Fruit fly (Drosophila melanogaster) whole organism, prepupa: ENCODE measurements around the gene Scp2.
A peak's percentile ranks its signal among the peaks of the same experiment; 100 is the strongest.

Experiments
- Blimp-1 ChIP-seq: fragments of 200-800 bp; sonication (Bioruptor generic); optimal IDR thresholded peaks from 3 replicates; lab custom pipeline; 2017; ENCODE audit warnings: missing biosample characterization, missing genetic modification characterization, mild to moderate bottlenecking, moderate library complexity, missing genetic modification reagents
- CG10631 ChIP-seq: fragments of 200-800 bp; sonication (Bioruptor generic); optimal IDR thresholded peaks from 2 replicates; lab custom pipeline; 2016; ENCODE audit warnings: missing biosample characterization, missing genetic modification characterization
- CG10669 ChIP-seq: fragments of 200-800 bp; sonication (Bioruptor generic); optimal IDR thresholded peaks from 3 replicates; lab custom pipeline; 2018; ENCODE audit warnings: missing biosample characterization, mild to moderate bottlenecking, missing genetic modification characterization, moderate library complexity
- CG11762 ChIP-seq: fragments of 200-800 bp; sonication (Bioruptor generic); optimal IDR thresholded peaks from 3 replicates; lab custom pipeline; 2016; ENCODE audit warnings: missing biosample characterization, missing genetic modification characterization; ENCODE audit not compliant: insufficient read depth
- CG11902 ChIP-seq: fragments of 200-800 bp; sonication (Bioruptor generic); optimal IDR thresholded peaks from 3 replicates; lab custom pipeline; 2016; ENCODE audit warnings: missing biosample characterization, missing genetic modification characterization
- CG15336 ChIP-seq: fragments of 200-800 bp; sonication (Bioruptor generic); IDR thresholded peaks from 2 replicates; pipeline ENCODE4 v1.3.6; 2022; ENCODE audit warnings: missing biosample characterization, missing genetic modification characterization
- CG3032 ChIP-seq: fragments of 200-800 bp; optimal IDR thresholded peaks from 2 replicates; lab custom pipeline; 2019; ENCODE audit warnings: missing biosample characterization, mild to moderate bottlenecking, missing genetic modification characterization, moderate library complexity
- CG34406 ChIP-seq: fragments of 200-800 bp; sonication (Bioruptor generic); optimal IDR thresholded peaks from 3 replicates; lab custom pipeline; 2016; ENCODE audit warnings: missing biosample characterization, missing genetic modification characterization
- CG3919 ChIP-seq: fragments of 200-800 bp; sonication (Bioruptor generic); optimal IDR thresholded peaks from 3 replicates; lab custom pipeline; 2016; ENCODE audit warnings: missing biosample characterization, missing genetic modification characterization
- CG4318 ChIP-seq: fragments of 200-800 bp; sonication (Bioruptor generic); optimal IDR thresholded peaks from 3 replicates; lab custom pipeline; 2017; ENCODE audit warnings: missing biosample characterization, mild to moderate bottlenecking, missing genetic modification characterization
- CG6276 ChIP-seq: fragments of 200-800 bp; sonication (Bioruptor generic); optimal IDR thresholded peaks from 2 replicates; lab custom pipeline; 2017; ENCODE audit warnings: missing biosample characterization, mild to moderate bottlenecking, missing genetic modification characterization
- CG6792 ChIP-seq: fragments of 200-800 bp; sonication (Bioruptor generic); optimal IDR thresholded peaks from 3 replicates; lab custom pipeline; 2016; ENCODE audit warnings: missing biosample characterization, missing genetic modification characterization
- CG6808 ChIP-seq: fragments of 200-800 bp; sonication (Bioruptor generic); optimal IDR thresholded peaks from 3 replicates; lab custom pipeline; 2017; ENCODE audit warnings: missing biosample characterization, missing genetic modification characterization, mild to moderate bottlenecking, moderate library complexity, missing genetic modification reagents
- CG6854 ChIP-seq: fragments of 200-800 bp; sonication (Bioruptor generic); optimal IDR thresholded peaks from 2 replicates; lab custom pipeline; 2017; ENCODE audit warnings: missing biosample characterization, mild to moderate bottlenecking, missing genetic modification characterization
- CG8119 ChIP-seq: fragments of 200-800 bp; sonication (Bioruptor generic); IDR thresholded peaks from 3 replicates; pipeline ENCODE4 v1.3.6; 2022; ENCODE audit warnings: missing biosample characterization, missing genetic modification characterization
- CG8319 ChIP-seq: fragments of 200-800 bp; sonication (Bioruptor generic); optimal IDR thresholded peaks from 3 replicates; lab custom pipeline; 2016; ENCODE audit warnings: missing biosample characterization, missing genetic modification characterization
- CG8632 ChIP-seq: fragments of 200-800 bp; sonication (Bioruptor generic); optimal IDR thresholded peaks from 3 replicates; lab custom pipeline; 2016; ENCODE audit warnings: missing biosample characterization, missing genetic modification characterization
- Eip75B ChIP-seq: fragments of 200-800 bp; sonication (Bioruptor generic); optimal IDR thresholded peaks from 3 replicates; lab custom pipeline; 2016; ENCODE audit warnings: missing biosample characterization, missing genetic modification characterization
- Eip78C ChIP-seq: fragments of 200-800 bp; sonication (Bioruptor generic); peaks from one replicate; lab custom pipeline; 2016; ENCODE audit warnings: missing biosample characterization, missing genetic modification characterization
- Ets21C ChIP-seq: fragments of 200-800 bp; sonication (Bioruptor generic); optimal IDR thresholded peaks from 3 replicates; lab custom pipeline; 2016; ENCODE audit warnings: missing biosample characterization, missing genetic modification characterization
- Hr38 ChIP-seq: sonication (Bioruptor generic); optimal IDR thresholded peaks from 2 replicates; lab custom pipeline; 2016; ENCODE audit warnings: missing biosample characterization, missing genetic modification characterization
- Hr39 ChIP-seq: fragments of 200-800 bp; sonication (Bioruptor generic); optimal IDR thresholded peaks from 2 replicates; lab custom pipeline; 2016; ENCODE audit warnings: missing biosample characterization, missing genetic modification characterization
- Hr4 ChIP-seq: fragments of 200-800 bp; sonication (Bioruptor generic); optimal IDR thresholded peaks from 3 replicates; lab custom pipeline; 2016; ENCODE audit warnings: missing biosample characterization, missing genetic modification characterization
- Met ChIP-seq: fragments of 200-800 bp; sonication (Bioruptor generic); optimal IDR thresholded peaks from 3 replicates; lab custom pipeline; 2016; ENCODE audit warnings: missing biosample characterization, missing genetic modification characterization
- OdsH ChIP-seq: fragments of 200-800 bp; sonication (Bioruptor generic); optimal IDR thresholded peaks from 3 replicates; lab custom pipeline; 2016; ENCODE audit warnings: missing biosample characterization, missing genetic modification characterization
- Sox102F ChIP-seq: fragments of 200-800 bp; sonication (Bioruptor generic); optimal IDR thresholded peaks from 2 replicates; lab custom pipeline; 2016; ENCODE audit warnings: missing biosample characterization, mild to moderate bottlenecking, missing genetic modification characterization
- Sox15 ChIP-seq: fragments of 200-800 bp; sonication (Bioruptor generic); optimal IDR thresholded peaks from 3 replicates; lab custom pipeline; 2016; ENCODE audit warnings: missing biosample characterization, missing genetic modification characterization
- achi ChIP-seq: fragments of 200-800 bp; sonication (Bioruptor generic); optimal IDR thresholded peaks from 3 replicates; lab custom pipeline; 2016; ENCODE audit warnings: missing biosample characterization, missing genetic modification characterization
- acj6 ChIP-seq: fragments of 200-800 bp; sonication (Bioruptor generic); optimal IDR thresholded peaks from 3 replicates; lab custom pipeline; 2016; ENCODE audit warnings: missing biosample characterization, missing genetic modification characterization
- dac ChIP-seq: fragments of 200-800 bp; sonication (Bioruptor generic); optimal IDR thresholded peaks from 2 replicates; lab custom pipeline; 2017; ENCODE audit warnings: missing biosample characterization, mild to moderate bottlenecking, missing genetic modification characterization
- dsx ChIP-seq: fragments of 200-800 bp; optimal IDR thresholded peaks from 3 replicates; lab custom pipeline; 2019; ENCODE audit warnings: missing biosample characterization, mild to moderate bottlenecking, missing genetic modification characterization, moderate library complexity; ENCODE audit not compliant: poor library complexity, severe bottlenecking
- fd59A ChIP-seq: fragments of 200-800 bp; sonication (Bioruptor generic); optimal IDR thresholded peaks from 2 replicates; lab custom pipeline; 2017; ENCODE audit warnings: missing biosample characterization, mild to moderate bottlenecking, missing genetic modification characterization, missing genetic modification reagents
- fkh ChIP-seq: fragments of 200-800 bp; sonication (Bioruptor generic); optimal IDR thresholded peaks from 3 replicates; lab custom pipeline; 2017; ENCODE audit warnings: missing biosample characterization, mild to moderate bottlenecking, missing genetic modification characterization, moderate library complexity
- lz ChIP-seq: fragments of 200-800 bp; sonication (Bioruptor generic); optimal IDR thresholded peaks from 3 replicates; lab custom pipeline; 2016; ENCODE audit warnings: missing biosample characterization, missing genetic modification characterization
- pdm3 ChIP-seq: fragments of 200-800 bp; sonication (Bioruptor generic); optimal IDR thresholded peaks from 3 replicates; lab custom pipeline; 2016; ENCODE audit warnings: missing biosample characterization, missing genetic modification characterization
- salr ChIP-seq, 2 experiments: fragments of 200-800 bp; sonication (Bioruptor generic); optimal IDR thresholded peaks; 3 replicates each; lab custom pipeline; 2016 to 2018; ENCODE audit warnings: missing biosample characterization in 2 of 2, missing genetic modification characterization in 2 of 2, mild to moderate bottlenecking in 1 of 2
- spab ChIP-seq: fragments of 200-800 bp; sonication (Bioruptor generic); optimal IDR thresholded peaks from 2 replicates; lab custom pipeline; 2017; ENCODE audit warnings: missing biosample characterization, mild to moderate bottlenecking, missing genetic modification characterization, missing genetic modification reagents
- svp ChIP-seq: fragments of 200-800 bp; sonication (Bioruptor generic); peaks from one replicate; lab custom pipeline; 2016; ENCODE audit warnings: missing biosample characterization, missing genetic modification characterization
- topi ChIP-seq: fragments of 200-800 bp; sonication (Bioruptor generic); optimal IDR thresholded peaks from 3 replicates; lab custom pipeline; 2016; ENCODE audit warnings: missing biosample characterization, missing genetic modification characterization
- vri ChIP-seq: fragments of 200-800 bp; sonication (Bioruptor generic); optimal IDR thresholded peaks from 3 replicates; lab custom pipeline; 2016; ENCODE audit warnings: missing biosample characterization, mild to moderate bottlenecking, missing genetic modification characterization

The Scp2 gene

DNA sequence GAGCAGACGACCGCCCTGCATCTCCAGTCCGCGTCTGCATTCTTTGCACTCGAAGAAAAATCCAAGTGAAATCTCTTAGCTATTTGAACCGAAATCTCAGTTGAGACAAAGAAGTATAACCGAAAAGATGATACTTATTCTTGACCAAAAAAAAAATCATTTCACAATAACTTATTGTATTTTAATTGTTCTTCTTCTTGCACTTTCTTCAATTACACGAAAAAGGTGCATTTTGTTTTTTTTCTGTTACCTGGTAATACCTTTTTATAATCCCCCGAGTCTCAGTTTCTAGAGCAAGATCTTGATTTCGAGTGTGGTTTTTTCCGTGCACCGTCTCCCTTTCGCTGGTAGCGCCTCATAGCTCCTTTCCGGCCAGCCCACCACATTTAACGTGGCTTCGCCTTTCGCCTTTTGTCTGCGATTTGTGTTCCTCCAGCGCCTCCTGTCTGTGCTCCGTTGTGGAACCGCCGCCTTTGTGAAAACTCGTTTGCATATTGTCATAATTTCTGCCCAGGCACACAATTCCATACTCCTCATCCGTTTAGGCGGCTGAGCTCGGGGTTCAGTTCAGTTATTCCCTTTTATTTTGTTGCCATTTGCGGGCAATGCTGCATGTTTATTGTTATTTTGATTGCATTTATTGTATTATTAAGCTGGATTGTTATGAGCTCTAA is 56.6 kb downstream of the Scp2 start (continued):
- TF ChIP-seq CG10669 (GFP tag; lab: Kevin White, UChicago) (peak; percentile 80), Ets21C (no peak), CG8632 (GFP tag; lab: Kevin White, UChicago) (peak; percentile 59), CG4318 (GFP tag; lab: Kevin White, UChicago) (peak; percentile 28), topi (GFP tag; lab: Kevin White, UChicago) (peak; percentile 60), Met (GFP tag; lab: Kevin White, UChicago) (peak; percentile 72), spab (peak; percentile 75), Hr4 (GFP tag; lab: Kevin White, UChicago) (peak; percentile 59), Blimp-1 (peak; percentile 17), achi (GFP tag; lab: Kevin White, UChicago) (peak; percentile 78), Sox15 (GFP tag; lab: Kevin White, UChicago) (peak; percentile 26), CG8119 (peak; percentile 72), pdm3 (GFP tag; lab: Kevin White, UChicago) (peak; percentile 73), CG6854 (GFP tag; lab: Kevin White, UChicago) (no peak), acj6 (GFP tag; lab: Kevin White, UChicago) (peak; percentile 73), OdsH (GFP tag; lab: Kevin White, UChicago) (peak; percentile 72), svp (GFP tag; lab: Kevin White, UChicago) (peak; percentile 65), dac (GFP tag; lab: Kevin White, UChicago) (no peak), Hr38 (no peak), lz (GFP tag; lab: Kevin White, UChicago) (peak; percentile 38), fd59A (GFP tag; lab: Kevin White, UChicago) (peak; percentile 72), Hr39 (GFP tag; lab: Kevin White, UChicago) (peak; percentile 50), CG6808 (peak; percentile 82), CG34406 (GFP tag; lab: Kevin White, UChicago) (peak; percentile 53), Sox102F (GFP tag; lab: Kevin White, UChicago) (no peak), Eip75B (peak; percentile 68), CG10631 (peak; percentile 81), fkh (GFP tag; lab: Kevin White, UChicago) (no peak), CG6276 (GFP tag; lab: Kevin White, UChicago) (peak; percentile 27), CG8319 (GFP tag; lab: Kevin White, UChicago) (peak; percentile 36), CG15336 (GFP tag; lab: Robert Waterston, UW) (peak; percentile 39; the same call in 1 of the 2 replicates), CG11762 (peak; percentile 73), vri (no peak), Eip78C (GFP tag; lab: Kevin White, UChicago) (peak; percentile 93), CG3919 (GFP tag; lab: Kevin White, UChicago) (peak; percentile 76), salr (GFP tag; optimal IDR thresholded peaks at IDR 0.05; lab: Kevin White, UChicago) (peak; percentile 16 to 77), CG3032 (tag; lab: Kevin White, UChicago) (peak; percentile 70)

DNA sequence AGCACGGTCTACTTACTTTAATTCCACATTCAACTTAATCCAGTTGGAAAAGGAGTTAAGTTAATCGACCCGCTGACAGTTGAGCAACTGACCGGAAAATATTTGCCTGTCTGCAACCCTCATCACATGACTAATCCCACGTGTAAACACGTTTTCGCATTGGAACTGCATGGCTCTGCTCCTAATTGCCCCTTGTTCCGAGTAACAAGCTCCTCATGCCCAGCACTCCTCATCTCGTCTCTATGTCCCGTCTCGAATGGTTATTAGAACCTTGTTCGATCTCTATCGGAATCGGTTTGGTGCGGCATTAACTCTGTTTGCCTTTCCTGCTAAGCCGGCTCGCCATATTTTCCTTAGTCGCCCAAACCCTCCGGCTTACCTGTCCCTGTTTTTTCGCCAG is 57.2 kb downstream of the Scp2 start:
- TF ChIP-seq acj6 (GFP tag; lab: Kevin White, UChicago): no peak
- TF ChIP-seq dsx (GFP tag; lab: Kevin White, UChicago): no peak
- TF ChIP-seq CG10631: no peak
- no peak for TF ChIP-seq salr (GFP tag; optimal IDR thresholded peaks at IDR 0.05; lab: Kevin White, UChicago)
- TF ChIP-seq CG3032 (tag; lab: Kevin White, UChicago): no peak
- no peak for TF ChIP-seq CG6792 (GFP tag; lab: Kevin White, UChicago)
- no peak for TF ChIP-seq CG11902 (GFP tag; lab: Kevin White, UChicago)
- TF ChIP-seq Met (GFP tag; lab: Kevin White, UChicago): no peak
- TF ChIP-seq CG11762: no peak
- TF ChIP-seq, all 60 proteins: peak for 0
